Worm (Caenorhabditis elegans) whole organism, young adult: ENCODE measurements around the gene hcp-3.

Experiments used
- B0019.2 ChIP-seq: fragments of 200-800 bp; sonication (Bioruptor generic); conservative IDR thresholded peaks from 2 replicates; pipeline ENCODE4 v1.3.6; 2022; ENCODE audit warnings: missing genetic modification reagents, missing genetic modification characterization, missing compliant biosample characterization
- B0261.1 ChIP-seq: sonication (generic microtip); optimal IDR thresholded peaks from 2 replicates; lab custom pipeline; 2016; ENCODE audit warnings: mild to moderate bottlenecking, missing genetic modification characterization, moderate library complexity, missing compliant biosample characterization
- B0336.3 ChIP-seq: fragments of 200-800 bp; sonication (Bioruptor generic); IDR thresholded peaks from 2 replicates; pipeline ENCODE4 v1.3.6; 2022; ENCODE audit warnings: missing genetic modification characterization, missing compliant biosample characterization
- D2030.7 ChIP-seq: fragments of 200-800 bp; sonication (Bioruptor generic); IDR thresholded peaks from 2 replicates; pipeline ENCODE4 v1.3.6; 2022; ENCODE audit warnings: missing genetic modification reagents, missing genetic modification characterization, missing compliant biosample characterization
- F23B12.7 ChIP-seq: sonication (generic microtip); optimal IDR thresholded peaks from 2 replicates; lab custom pipeline; 2017; ENCODE audit warnings: missing genetic modification characterization, mild to moderate bottlenecking, missing compliant biosample characterization, antibody characterized with exemption, moderate library complexity; ENCODE audit not compliant: insufficient read depth
- F33H1.4 ChIP-seq: fragments of 200-800 bp; sonication (Bioruptor generic); IDR thresholded peaks from 2 replicates; pipeline ENCODE4 v1.3.6; 2022; ENCODE audit warnings: missing genetic modification reagents, missing genetic modification characterization, missing compliant biosample characterization
- F52B5.7 ChIP-seq: sonication (generic microtip); optimal IDR thresholded peaks from 2 replicates; lab custom pipeline; 2016; ENCODE audit warnings: mild to moderate bottlenecking, missing genetic modification characterization, missing compliant biosample characterization
- F57C9.4 ChIP-seq: sonication (generic microtip); optimal IDR thresholded peaks from 2 replicates; lab custom pipeline; 2017; ENCODE audit warnings: mild to moderate bottlenecking, missing genetic modification characterization, missing compliant biosample characterization
- K11D2.4 ChIP-seq: fragments of 200-800 bp; sonication (Bioruptor generic); IDR thresholded peaks from 2 replicates; pipeline ENCODE4 v1.3.6; 2022; ENCODE audit warnings: missing genetic modification reagents, missing genetic modification characterization, missing compliant biosample characterization
- Y79H2A.3 ChIP-seq: fragments of 200-800 bp; sonication (Bioruptor generic); conservative IDR thresholded peaks from 2 replicates; pipeline ENCODE4 v1.3.6; 2022; ENCODE audit warnings: missing genetic modification reagents, missing genetic modification characterization, missing compliant biosample characterization
- Y95B8A.8 ChIP-seq: fragments of 200-800 bp; sonication (Bioruptor generic); IDR thresholded peaks from 2 replicates; pipeline ENCODE4 v1.3.6; 2022; ENCODE audit warnings: missing genetic modification reagents, missing genetic modification characterization, missing compliant biosample characterization
- attf-6 ChIP-seq: fragments of 200-800 bp; sonication (Bioruptor generic); IDR thresholded peaks from 2 replicates; pipeline ENCODE4 v1.3.6; 2022; ENCODE audit warnings: missing genetic modification reagents, missing genetic modification characterization, missing compliant biosample characterization
- bed-1 ChIP-seq: fragments of 200-800 bp; sonication (Bioruptor generic); IDR thresholded peaks from 2 replicates; pipeline ENCODE4 v1.3.6; 2022; ENCODE audit warnings: missing genetic modification reagents, missing genetic modification characterization, missing compliant biosample characterization
- bed-2 ChIP-seq: fragments of 200-800 bp; sonication (Bioruptor generic); IDR thresholded peaks from 2 replicates; pipeline ENCODE4 v1.3.6; 2022; ENCODE audit warnings: missing genetic modification reagents, missing genetic modification characterization, missing compliant biosample characterization
- cebp-2 ChIP-seq: fragments of 200-800 bp; sonication (Bioruptor generic); IDR thresholded peaks from 2 replicates; pipeline ENCODE4 v1.3.6; 2022; ENCODE audit warnings: missing genetic modification characterization, missing compliant biosample characterization
- ceh-100 ChIP-seq: fragments of 200-800 bp; sonication (Bioruptor generic); IDR thresholded peaks from 2 replicates; pipeline ENCODE4 v1.3.6; 2022; ENCODE audit warnings: missing genetic modification reagents, missing genetic modification characterization, missing compliant biosample characterization
- ceh-27 ChIP-seq: fragments of 200-800 bp; sonication (Bioruptor generic); optimal IDR thresholded peaks from 2 replicates; lab custom pipeline; 2018; ENCODE audit warnings: mild to moderate bottlenecking, missing genetic modification characterization, moderate library complexity, missing compliant biosample characterization
- ceh-58 ChIP-seq: fragments of 200-800 bp; sonication (Bioruptor generic); IDR thresholded peaks from 2 replicates; pipeline ENCODE4 v1.3.6; 2022; ENCODE audit warnings: missing genetic modification characterization, missing compliant biosample characterization
- chd-7 ChIP-seq: sonication (generic microtip); optimal IDR thresholded peaks from 2 replicates; lab custom pipeline; 2016; ENCODE audit warnings: mild to moderate bottlenecking, missing genetic modification characterization, moderate library complexity, missing compliant biosample characterization
- dox-1 ChIP-seq: fragments of 200-800 bp; sonication (Bioruptor generic); IDR thresholded peaks from 2 replicates; pipeline ENCODE4 v1.3.6; 2022; ENCODE audit warnings: missing genetic modification reagents, missing genetic modification characterization, missing compliant biosample characterization
- dpl-1 ChIP-seq: fragments of 150-350 bp; optimal IDR thresholded peaks from 2 replicates; lab custom pipeline; 2014; ENCODE audit warnings: missing biosample characterization, missing genetic modification reagents, missing genetic modification characterization
- ekl-4 ChIP-seq: fragments of 200-800 bp; sonication (Bioruptor generic); IDR thresholded peaks from 2 replicates; pipeline ENCODE4 v1.3.6; 2022; ENCODE audit warnings: missing genetic modification reagents, missing genetic modification characterization, missing compliant biosample characterization
- hmg-1.2 ChIP-seq: fragments of 200-800 bp; sonication (Bioruptor generic); IDR thresholded peaks from 2 replicates; pipeline ENCODE4 v1.3.6; 2022; ENCODE audit warnings: missing genetic modification reagents, missing genetic modification characterization, missing compliant biosample characterization
- hrde-1 ChIP-seq: sonication (generic microtip); optimal IDR thresholded peaks from 2 replicates; lab custom pipeline; 2016; ENCODE audit warnings: missing genetic modification characterization, mild to moderate bottlenecking, missing compliant biosample characterization, moderate library complexity, missing genotype, missing genetic modification reagents, borderline replicate concordance
- let-607 ChIP-seq, 2 experiments: fragments of 200-800 bp in 1 of 2; sonication (Bioruptor generic) in 1 of 2; sonication (generic microtip) in 1 of 2; optimal IDR thresholded peaks; 2 replicates each; lab custom pipeline; 2016 to 2018; ENCODE audit warnings: mild to moderate bottlenecking in 2 of 2, missing compliant biosample characterization in 2 of 2, missing genetic modification characterization in 2 of 2, moderate library complexity in 2 of 2, missing genotype in 1 of 2
- lin-35 ChIP-seq, 3 experiments: fragments of 150-350 bp in 2 of 3; sonication (generic microtip) in 1 of 3; optimal IDR thresholded peaks; 2 replicates each; lab custom pipeline; 2014 to 2018; ENCODE audit warnings: missing biosample characterization in 3 of 3, missing genetic modification characterization in 3 of 3, missing genetic modification reagents in 3 of 3
- lir-1 ChIP-seq: fragments of 200-800 bp; sonication (Bioruptor generic); conservative IDR thresholded peaks from 2 replicates; pipeline ENCODE4 v1.3.6; 2022; ENCODE audit warnings: missing genetic modification reagents, missing genetic modification characterization, missing compliant biosample characterization
- lsy-27 ChIP-seq: sonication (generic microtip); optimal IDR thresholded peaks from 2 replicates; lab custom pipeline; 2017; ENCODE audit warnings: missing genetic modification characterization, mild to moderate bottlenecking, missing compliant biosample characterization, antibody characterized with exemption, missing genotype, borderline replicate concordance; ENCODE audit not compliant: insufficient read depth
- madf-8 ChIP-seq: fragments of 200-800 bp; sonication (Bioruptor generic); conservative IDR thresholded peaks from 2 replicates; pipeline ENCODE4 v1.3.6; 2022; ENCODE audit warnings: missing genetic modification reagents, missing genetic modification characterization, missing compliant biosample characterization
- mxl-1 ChIP-seq: sonication (generic microtip); optimal IDR thresholded peaks from 2 replicates; lab custom pipeline; 2016; ENCODE audit warnings: missing genetic modification characterization, missing compliant biosample characterization
- nfya-2 ChIP-seq: fragments of 200-800 bp; sonication (Bioruptor generic); IDR thresholded peaks from 2 replicates; pipeline ENCODE4 v1.3.6; 2022; ENCODE audit warnings: missing genetic modification reagents, missing genetic modification characterization, missing compliant biosample characterization
- nfyb-1 ChIP-seq: fragments of 200-800 bp; sonication (Bioruptor generic); IDR thresholded peaks from 2 replicates; pipeline ENCODE4 v1.3.6; 2022; ENCODE audit warnings: missing genetic modification reagents, missing genetic modification characterization, missing compliant biosample characterization
- nhr-80 ChIP-seq: sonication (generic microtip); optimal IDR thresholded peaks from 2 replicates; lab custom pipeline; 2016; ENCODE audit warnings: missing genetic modification characterization, missing compliant biosample characterization
- pbrm-1 ChIP-seq: fragments of 200-800 bp; sonication (Bioruptor generic); IDR thresholded peaks from 2 replicates; pipeline ENCODE4 v1.3.6; 2022; ENCODE audit warnings: missing genetic modification reagents, missing genetic modification characterization, missing compliant biosample characterization
- pha-4 ChIP-seq: fragments of 150-350 bp; sonication (generic microtip); optimal IDR thresholded peaks from 2 replicates; lab custom pipeline; 2014; ENCODE audit warnings: missing biosample characterization, missing genetic modification reagents, missing genetic modification characterization
- repo-1 ChIP-seq: sonication (generic microtip); optimal IDR thresholded peaks from 2 replicates; lab custom pipeline; 2017; ENCODE audit warnings: mild to moderate bottlenecking, missing genetic modification characterization, missing compliant biosample characterization
- rpc-1 ChIP-seq, 2 experiments: fragments of 150-350 bp in 1 of 2; sonication (generic microtip) in 1 of 2; optimal IDR thresholded peaks; 2 replicates each; lab custom pipeline; 2014 to 2018; ENCODE audit warnings: missing biosample characterization in 1 of 2, missing genetic modification characterization in 1 of 2, missing genetic modification reagents in 1 of 2, missing genotype in 1 of 2
- snpc-1.1 ChIP-seq: sonication (generic microtip); optimal IDR thresholded peaks from 2 replicates; lab custom pipeline; 2017; ENCODE audit warnings: missing genetic modification characterization, mild to moderate bottlenecking, missing compliant biosample characterization, antibody characterized with exemption, moderate library complexity, missing genotype, missing genetic modification reagents; ENCODE audit not compliant: insufficient read depth
- snpc-3.4 ChIP-seq: sonication (generic microtip); optimal IDR thresholded peaks from 2 replicates; lab custom pipeline; 2017; ENCODE audit warnings: missing genetic modification characterization, mild to moderate bottlenecking, missing compliant biosample characterization, antibody characterized with exemption, moderate library complexity, missing genotype, missing genetic modification reagents
- snpc-4 ChIP-seq, 5 experiments: fragments of 150-350 bp in 1 of 5; sonication (generic microtip) in 4 of 5; optimal IDR thresholded peaks; 2 replicates each; lab custom pipeline; 2014 to 2018; ENCODE audit warnings: missing genetic modification characterization in 5 of 5, missing biosample characterization in 3 of 5, antibody characterized with exemption in 2 of 5, mild to moderate bottlenecking in 2 of 5, missing compliant biosample characterization in 2 of 5, missing genotype in 2 of 5, moderate library complexity in 2 of 5, missing genetic modification reagents in 1 of 5
- unc-130 ChIP-seq: sonication (generic microtip); optimal IDR thresholded peaks from 2 replicates; lab custom pipeline; 2016; ENCODE audit warnings: missing genetic modification reagents, missing genetic modification characterization, missing compliant biosample characterization
- xnd-1 ChIP-seq: sonication (generic microtip); optimal IDR thresholded peaks from 2 replicates; lab custom pipeline; 2016; ENCODE audit warnings: missing genotype, missing genetic modification reagents, missing genetic modification characterization, missing compliant biosample characterization
- zfh-2 ChIP-seq: fragments of 200-800 bp; sonication (Bioruptor generic); conservative IDR thresholded peaks from 2 replicates; pipeline ENCODE4 v1.3.6; 2022; ENCODE audit warnings: missing genetic modification reagents, missing genetic modification characterization, missing compliant biosample characterization
- zim-3 ChIP-seq: sonication (generic microtip); optimal IDR thresholded peaks from 2 replicates; lab custom pipeline; 2017; ENCODE audit warnings: mild to moderate bottlenecking, missing genetic modification characterization, moderate library complexity, missing compliant biosample characterization
- ztf-28 ChIP-seq: fragments of 200-800 bp; sonication (Bioruptor generic); IDR thresholded peaks from 2 replicates; pipeline ENCODE4 v1.3.6; 2022; ENCODE audit warnings: missing genetic modification reagents, missing genetic modification characterization, missing compliant biosample characterization

The hcp-3 gene

ce11 chrIII:9616933-9617332 is 663 bp upstream of the hcp-3 start (continued):
- peak; percentile 94 for TF ChIP-seq ztf-28 (GFP tag; lab: Robert Waterston, UW)
- peak; percentile 91 for TF ChIP-seq hrde-1 (tag; lab: Kevin White, UChicago)
- TF ChIP-seq K11D2.4, result 0 out of 2 replicates have a peak, but pooled peaks have one; percentile 21
- TF ChIP-seq D2030.7 (GFP tag; lab: Robert Waterston, UW), result peak; percentile 99
- TF ChIP-seq nfyb-1 (GFP tag; lab: Robert Waterston, UW), result peak; percentile 87; the same call in 1 of the 2 replicates
- no peak for TF ChIP-seq let-607 (tag; optimal IDR thresholded peaks at IDR 0.05; lab: Kevin White, UChicago)
- TF ChIP-seq Y95B8A.8 (GFP tag; lab: Robert Waterston, UW), result peak; percentile 99
- TF ChIP-seq hmg-1.2 (GFP tag; lab: Robert Waterston, UW), result peak; percentile 85
- peak; percentile 97 for TF ChIP-seq Y79H2A.3 (GFP tag; lab: Robert Waterston, UW)
- peak; percentile 40 for TF ChIP-seq lsy-27 (tag; lab: Kevin White, UChicago)
- TF ChIP-seq nfya-2 (GFP tag; lab: Robert Waterston, UW), result peak; percentile 87; the same call in 1 of the 2 replicates
- no peak for TF ChIP-seq nhr-80 (tag; lab: Kevin White, UChicago)
- no peak for TF ChIP-seq F57C9.4 (tag; lab: Kevin White, UChicago)
- 0 out of 2 replicates have a peak, but pooled peaks have one; percentile 25 for TF ChIP-seq bed-1
- TF ChIP-seq B0336.3, result peak; percentile 97
- TF ChIP-seq rpc-1 (optimal IDR thresholded peaks at IDR 0.05; lab: Kevin White, UChicago), result peak; percentile 15
- TF ChIP-seq rpc-1 (tag; optimal IDR thresholded peaks at IDR 0.05; lab: Kevin White, UChicago), result no peak
- no peak for TF ChIP-seq bed-2 (GFP tag; lab: Robert Waterston, UW)
- peak; percentile 97 for TF ChIP-seq ekl-4 (GFP tag; lab: Robert Waterston, UW)
- no peak for TF ChIP-seq cebp-2 (GFP tag; lab: Robert Waterston, UW)
- no peak for TF ChIP-seq F52B5.7 (tag; lab: Kevin White, UChicago)
- TF ChIP-seq attf-6, result peak; percentile 91
- TF ChIP-seq lir-1 (GFP tag; lab: Robert Waterston, UW), result peak; percentile 93

- TF ChIP-seq repo-1 (tag; lab: Kevin White, UChicago) (no peak), unc-130 (peak; percentile 36), mxl-1 (tag; lab: Kevin White, UChicago) (no peak), ceh-58 (GFP tag; lab: Robert Waterston, UW) (no peak), pha-4 (tag; lab: Kevin White, UChicago) (no peak), snpc-4 (GFP tag; optimal IDR thresholded peaks at IDR 0.05; lab: Kevin White, UChicago) (no peak), snpc-4 (tag; optimal IDR thresholded peaks at IDR 0.05; lab: Kevin White, UChicago) (peak in 1 of 4 experiments; percentile 10), snpc-1.1 (tag; lab: Kevin White, UChicago) (no peak), zim-3 (no peak), lin-35 (GFP tag; optimal IDR thresholded peaks at IDR 0.05; lab: Kevin White, UChicago) (no peak), ceh-27 (GFP tag; lab: Kevin White, UChicago) (no peak), dpl-1 (GFP tag; lab: Kevin White, UChicago) (no peak), dox-1 (no peak), xnd-1 (tag; lab: Kevin White, UChicago) (peak; percentile 21), F33H1.4 (GFP tag; lab: Robert Waterston, UW) (peak; percentile 15; the same call in 1 of the 2 replicates), snpc-3.4 (tag; lab: Kevin White, UChicago) (peak; percentile 65), chd-7 (tag; lab: Kevin White, UChicago) (no peak), pbrm-1 (GFP tag; lab: Robert Waterston, UW) (peak; percentile 64), D2030.7 (GFP tag; lab: Robert Waterston, UW) (no peak; the same call in 1 of the 2 replicates), madf-8 (GFP tag; lab: Robert Waterston, UW) (peak; percentile 54; the same call in 1 of the 2 replicates), B0019.2 (GFP tag; lab: Robert Waterston, UW) (0 out of 2 replicates have a peak, but pooled peaks have one; percentile 23), ceh-100 (GFP tag; lab: Robert Waterston, UW) (peak; percentile 49; the same call in 1 of the 2 replicates), B0261.1 (tag; lab: Kevin White, UChicago) (no peak), zfh-2 (GFP tag; lab: Robert Waterston, UW) (no peak), hrde-1 (tag; lab: Kevin White, UChicago) (peak; percentile 72), F23B12.7 (tag; lab: Kevin White, UChicago) (no peak), bed-1 (no peak)
Measured at ce11 chrIII:9615114-9615513, 1.2 kb downstream of the hcp-3 start.
